Worm (Caenorhabditis elegans): ENCODE data around the gene wbp-2.

Gene wbp-2

ce11 chrII:9345116-9345515, 15.5 kb downstream of the wbp-2 start:
- TF ChIP-seq ceh-82 (tag; optimal IDR thresholded peaks at IDR 0.05) (no peak), lin-13 (GFP tag; optimal IDR thresholded peaks at IDR 0.05) (no peak), blmp-1 (tag; optimal IDR thresholded peaks at IDR 0.05; ENCODE audit: insufficient read depth) (peak; percentile 37), unc-39 (tag; optimal IDR thresholded peaks at IDR 0.05) (no peak), ama-1 (optimal IDR thresholded peaks at IDR 0.05) (no peak), crh-2 (tag; optimal IDR thresholded peaks at IDR 0.05) (no peak), unc-55 (GFP tag; optimal IDR thresholded peaks at IDR 0.05) (no peak), sma-9 (GFP tag; optimal IDR thresholded peaks at IDR 0.05) (peak; percentile 45), sma-9 (tag; optimal IDR thresholded peaks at IDR 0.05) (no peak), lsy-2 (tag; optimal IDR thresholded peaks at IDR 0.05) (no peak), gmeb-1 (tag; optimal IDR thresholded peaks at IDR 0.05) (no peak), alr-1 (tag; optimal IDR thresholded peaks at IDR 0.05) (no peak), egl-27 (tag; optimal IDR thresholded peaks at IDR 0.05) (no peak)

ce11 chrII:9345794-9346193, 16.2 kb downstream of the wbp-2 start:
- TF ChIP-seq gmeb-1 (tag; optimal IDR thresholded peaks at IDR 0.05) (no peak), dmd-4 (tag; optimal IDR thresholded peaks at IDR 0.05) (no peak), C34F6.9 (tag; optimal IDR thresholded peaks at IDR 0.05) (no peak), nhr-237 (tag; optimal IDR thresholded peaks at IDR 0.05) (no peak), skn-1 (tag; optimal IDR thresholded peaks at IDR 0.05) (no peak), ZK546.5 (tag; optimal IDR thresholded peaks at IDR 0.05) (no peak), lin-11 (tag; optimal IDR thresholded peaks at IDR 0.05) (no peak), mab-5 (tag; optimal IDR thresholded peaks at IDR 0.05) (no peak), lin-39 (tag; optimal IDR thresholded peaks at IDR 0.05) (no peak), sem-4 (tag; optimal IDR thresholded peaks at IDR 0.05) (no peak), nhr-10 (tag; optimal IDR thresholded peaks at IDR 0.05) (no peak), alr-1 (tag; optimal IDR thresholded peaks at IDR 0.05) (no peak), ztf-4 (tag; optimal IDR thresholded peaks at IDR 0.05) (no peak), nhr-77 (tag; optimal IDR thresholded peaks at IDR 0.05) (no peak), peb-1 (tag; optimal IDR thresholded peaks at IDR 0.05) (no peak), ceh-16 (tag; optimal IDR thresholded peaks at IDR 0.05) (no peak), Y55F3AM.14 (GFP tag; optimal IDR thresholded peaks at IDR 0.05) (no peak), nhr-12 (tag; optimal IDR thresholded peaks at IDR 0.05) (no peak), lsy-2 (tag; optimal IDR thresholded peaks at IDR 0.05) (no peak), mbf-1 (tag; optimal IDR thresholded peaks at IDR 0.05) (no peak)

- TF ChIP-seq mdl-1 (tag; optimal IDR thresholded peaks at IDR 0.05) (no peak), F13H6.1 (tag; optimal IDR thresholded peaks at IDR 0.05) (no peak), blmp-1 (tag; optimal IDR thresholded peaks at IDR 0.05; ENCODE audit: insufficient read depth) (no peak), nhr-237 (tag; optimal IDR thresholded peaks at IDR 0.05) (no peak), nhr-129 (tag; optimal IDR thresholded peaks at IDR 0.05) (no peak), sem-4 (tag; optimal IDR thresholded peaks at IDR 0.05) (no peak), elt-3 (tag; optimal IDR thresholded peaks at IDR 0.05) (no peak), ceh-16 (tag; optimal IDR thresholded peaks at IDR 0.05) (no peak), nhr-77 (tag; optimal IDR thresholded peaks at IDR 0.05) (no peak)
Observed at ce11 chrII:9346490-9346889, 16.9 kb downstream of the wbp-2 start, which contains the start of gene F42A8.1. TSS of gene F42A8.1 (minus strand) at chrII:9346590.

- TF ChIP-seq ceh-16 (tag; optimal IDR thresholded peaks at IDR 0.05) (no peak), nhr-12 (tag; optimal IDR thresholded peaks at IDR 0.05) (no peak), snpc-4 (tag; optimal IDR thresholded peaks at IDR 0.05) (no peak), sma-9 (GFP tag; optimal IDR thresholded peaks at IDR 0.05) (no peak), sma-9 (tag; optimal IDR thresholded peaks at IDR 0.05) (no peak), lin-11 (tag; optimal IDR thresholded peaks at IDR 0.05) (no peak), nhr-129 (tag; optimal IDR thresholded peaks at IDR 0.05) (no peak), ztf-11 (tag; optimal IDR thresholded peaks at IDR 0.05) (no peak), egl-27 (tag; optimal IDR thresholded peaks at IDR 0.05) (no peak), crh-2 (tag; optimal IDR thresholded peaks at IDR 0.05) (no peak), F13H6.1 (tag; optimal IDR thresholded peaks at IDR 0.05) (no peak), mab-5 (tag; optimal IDR thresholded peaks at IDR 0.05) (no peak), nhr-25 (tag; optimal IDR thresholded peaks at IDR 0.05) (no peak), ztf-1 (GFP tag; conservative IDR thresholded peaks at IDR 0.05) (no peak), alr-1 (tag; optimal IDR thresholded peaks at IDR 0.05) (no peak), mbf-1 (tag; optimal IDR thresholded peaks at IDR 0.05) (no peak)
Observed at ce11 chrII:9347444-9347843, 17.9 kb downstream of the wbp-2 start.

Measured in whole organism, L2 larva.